Worm (Caenorhabditis elegans): ENCODE data around the gene D1005.10.

D1005.10 gene

ce11 chrX:1528107-1528506 lies 42.1 kb upstream of the D1005.10 start:
- peak; percentile 62; the same call in 1 of the 2 replicates for TF ChIP-seq cebp-1 (GFP tag; IDR thresholded peaks at IDR 0.05)
- TF ChIP-seq cebp-1 (tag; optimal IDR thresholded peaks at IDR 0.05), result peak; percentile 96
- TF ChIP-seq snpc-1.1 (tag; optimal IDR thresholded peaks at IDR 0.05; ENCODE audit: insufficient read depth), result no peak

ce11 chrX:1527338-1527737 lies 41.4 kb upstream of the D1005.10 start:
- TF ChIP-seq let-607 (tag; optimal IDR thresholded peaks at IDR 0.05), result no peak
- no peak for TF ChIP-seq snpc-1.1 (tag; optimal IDR thresholded peaks at IDR 0.05; ENCODE audit: insufficient read depth)
- TF ChIP-seq nhr-90 (tag; optimal IDR thresholded peaks at IDR 0.05), result no peak
- no peak for TF ChIP-seq attf-3 (GFP tag; conservative IDR thresholded peaks at IDR 0.05)
- TF ChIP-seq cebp-2 (GFP tag; IDR thresholded peaks at IDR 0.05), result no peak
- peak; percentile 5 for TF ChIP-seq ceh-27 (GFP tag; optimal IDR thresholded peaks at IDR 0.05)
- TF ChIP-seq K11D2.4 (GFP tag; IDR thresholded peaks at IDR 0.05), result 0 out of 2 replicates have a peak, but pooled peaks have one; percentile 33
- peak; percentile 33 for TF ChIP-seq lin-40 (tag; optimal IDR thresholded peaks at IDR 0.05)

ce11 chrX:1525511-1526172 lies 39.7 kb upstream of the D1005.10 start:
- TF ChIP-seq snpc-3.4 (tag; optimal IDR thresholded peaks at IDR 0.05), result no peak
- TF ChIP-seq ztf-25 (GFP tag; IDR thresholded peaks at IDR 0.05), result no peak
- TF ChIP-seq nhr-80 (tag; optimal IDR thresholded peaks at IDR 0.05), result peak; percentile 23
- no peak for TF ChIP-seq ceh-91 (GFP tag; IDR thresholded peaks at IDR 0.05)
- no peak for TF ChIP-seq nfya-1 (tag; optimal IDR thresholded peaks at IDR 0.05; ENCODE audit: borderline replicate concordance, insufficient read depth)
- TF ChIP-seq bed-1 (GFP tag; IDR thresholded peaks at IDR 0.05), result no peak
- no peak for TF ChIP-seq ztf-18 (tag; optimal IDR thresholded peaks at IDR 0.05)

ce11 chrX:1524559-1524958 lies 38.6 kb upstream of the D1005.10 start:
- no peak for TF ChIP-seq bed-2 (GFP tag; IDR thresholded peaks at IDR 0.05)
- no peak for TF ChIP-seq F57A8.1 (GFP tag; optimal IDR thresholded peaks at IDR 0.05)
- no peak for TF ChIP-seq hlh-12 (tag; optimal IDR thresholded peaks at IDR 0.05)
- no peak for TF ChIP-seq hlh-26 (GFP tag; conservative IDR thresholded peaks at IDR 0.05)
- no peak for TF ChIP-seq Y53F4B.3 (GFP tag; IDR thresholded peaks at IDR 0.05)
- TF ChIP-seq F23B12.7 (tag; optimal IDR thresholded peaks at IDR 0.05; ENCODE audit: insufficient read depth), result peak; percentile 25
- TF ChIP-seq mcd-1 (GFP tag; IDR thresholded peaks at IDR 0.05), result no peak
- no peak for TF ChIP-seq cebp-1 (GFP tag; IDR thresholded peaks at IDR 0.05)
- peak; percentile 39 for TF ChIP-seq cebp-1 (tag; optimal IDR thresholded peaks at IDR 0.05)
- no peak for TF ChIP-seq aptf-2 (GFP tag; conservative IDR thresholded peaks at IDR 0.05)
- no peak for TF ChIP-seq bed-1 (GFP tag; IDR thresholded peaks at IDR 0.05)
- TF ChIP-seq ztf-18 (tag; optimal IDR thresholded peaks at IDR 0.05), result no peak
- TF ChIP-seq madf-6 (GFP tag; IDR thresholded peaks at IDR 0.05), result no peak
- no peak for TF ChIP-seq B0035.1 (tag; optimal IDR thresholded peaks at IDR 0.05)
- TF ChIP-seq attf-5 (GFP tag; optimal IDR thresholded peaks at IDR 0.05), result peak; percentile 2
- no peak for TF ChIP-seq sdz-38 (tag; optimal IDR thresholded peaks at IDR 0.05)
- no peak for TF ChIP-seq F22D6.2 (tag; optimal IDR thresholded peaks at IDR 0.05)
- TF ChIP-seq lsy-27 (tag; optimal IDR thresholded peaks at IDR 0.05; ENCODE audit: borderline replicate concordance, insufficient read depth), result no peak
- no peak for TF ChIP-seq F33H1.4 (GFP tag; IDR thresholded peaks at IDR 0.05)
- TF ChIP-seq lsl-1 (GFP tag; optimal IDR thresholded peaks at IDR 0.05), result no peak
- peak; percentile 83 for TF ChIP-seq zfh-2 (GFP tag; conservative IDR thresholded peaks at IDR 0.05)
- TF ChIP-seq let-607 (tag; optimal IDR thresholded peaks at IDR 0.05), result no peak
- no peak for TF ChIP-seq F57C9.4 (tag; optimal IDR thresholded peaks at IDR 0.05)
- peak; percentile 50 for TF ChIP-seq ceh-27 (GFP tag; optimal IDR thresholded peaks at IDR 0.05)
- TF ChIP-seq pha-4 (tag; optimal IDR thresholded peaks at IDR 0.05), result no peak
- TF ChIP-seq rec-8 (tag; optimal IDR thresholded peaks at IDR 0.05), result no peak
- TF ChIP-seq rpc-1 (optimal IDR thresholded peaks at IDR 0.05), result no peak
- no peak for TF ChIP-seq rpc-1 (tag; optimal IDR thresholded peaks at IDR 0.05)
- TF ChIP-seq ekl-4 (GFP tag; IDR thresholded peaks at IDR 0.05), result no peak
- TF ChIP-seq K11D2.4 (GFP tag; IDR thresholded peaks at IDR 0.05), result no peak
- TF ChIP-seq sea-2 (GFP tag; IDR thresholded peaks at IDR 0.05), result no peak
